Worm (Caenorhabditis elegans) whole organism, late embryonic: ENCODE measurements around the gene snt-1.

Source experiments
- C38D4.7 ChIP-seq: fragments of 200-800 bp; sonication (Bioruptor generic); optimal IDR thresholded peaks from 2 replicates; lab custom pipeline; 2018; ENCODE audit warnings: mild to moderate bottlenecking, missing genetic modification characterization, moderate library complexity, missing compliant biosample characterization
- T23F11.4 ChIP-seq: fragments of 200-800 bp; sonication (Bioruptor generic); optimal IDR thresholded peaks from 2 replicates; lab custom pipeline; 2018; ENCODE audit warnings: mild to moderate bottlenecking, missing genetic modification characterization, missing compliant biosample characterization
- ahr-1 ChIP-seq: sonication (generic microtip); optimal IDR thresholded peaks from 2 replicates; lab custom pipeline; 2016; ENCODE audit warnings: missing genetic modification characterization, missing compliant biosample characterization
- ceh-14 ChIP-seq: sonication (generic microtip); optimal IDR thresholded peaks from 2 replicates; lab custom pipeline; 2016; ENCODE audit warnings: missing genotype, missing genetic modification characterization, missing compliant biosample characterization
- ceh-18 ChIP-seq: sonication (generic microtip); optimal IDR thresholded peaks from 2 replicates; lab custom pipeline; 2016; ENCODE audit warnings: missing genetic modification characterization, missing compliant biosample characterization
- ceh-19 ChIP-seq: fragments of 200-800 bp; sonication (Bioruptor generic); optimal IDR thresholded peaks from 2 replicates; lab custom pipeline; 2018; ENCODE audit warnings: mild to moderate bottlenecking, missing genetic modification characterization, missing compliant biosample characterization
- ceh-24 ChIP-seq: sonication (generic microtip); optimal IDR thresholded peaks from 2 replicates; lab custom pipeline; 2016; ENCODE audit warnings: mild to moderate bottlenecking, missing genetic modification characterization, missing compliant biosample characterization
- ceh-30 ChIP-seq: fragments of 150-350 bp; optimal IDR thresholded peaks from 2 replicates; lab custom pipeline; 2014; ENCODE audit warnings: missing biosample characterization, missing genetic modification characterization
- ceh-31 ChIP-seq: sonication (generic microtip); optimal IDR thresholded peaks from 2 replicates; lab custom pipeline; 2016; ENCODE audit warnings: missing genetic modification characterization, missing compliant biosample characterization
- ceh-34 ChIP-seq: sonication (generic microtip); optimal IDR thresholded peaks from 2 replicates; lab custom pipeline; 2016; ENCODE audit warnings: mild to moderate bottlenecking, missing genetic modification characterization, missing compliant biosample characterization
- dmd-4 ChIP-seq: sonication (generic microtip); optimal IDR thresholded peaks from 2 replicates; lab custom pipeline; 2016; ENCODE audit warnings: borderline replicate concordance, missing genetic modification characterization, missing compliant biosample characterization
- dve-1 ChIP-seq: sonication (generic microtip); optimal IDR thresholded peaks from 2 replicates; lab custom pipeline; 2017; ENCODE audit warnings: antibody characterized with exemption, mild to moderate bottlenecking, missing genetic modification characterization, missing compliant biosample characterization
- elt-2 ChIP-seq: sonication (generic microtip); optimal IDR thresholded peaks from 2 replicates; lab custom pipeline; 2016; ENCODE audit warnings: missing genetic modification reagents, missing genetic modification characterization, missing compliant biosample characterization
- elt-4 ChIP-seq: sonication (generic microtip); optimal IDR thresholded peaks from 2 replicates; lab custom pipeline; 2016; ENCODE audit warnings: missing genetic modification characterization, missing compliant biosample characterization
- eyg-1 ChIP-seq: sonication (generic microtip); optimal IDR thresholded peaks from 2 replicates; lab custom pipeline; 2016; ENCODE audit warnings: missing genotype, missing genetic modification characterization, missing compliant biosample characterization
- fkh-6 ChIP-seq: sonication (generic microtip); optimal IDR thresholded peaks from 2 replicates; lab custom pipeline; 2016; ENCODE audit warnings: missing genetic modification characterization, missing compliant biosample characterization
- hlh-30 ChIP-seq: sonication (generic microtip); optimal IDR thresholded peaks from 2 replicates; lab custom pipeline; 2017; ENCODE audit warnings: antibody characterized with exemption, missing genetic modification characterization, missing compliant biosample characterization; ENCODE audit not compliant: insufficient read depth
- hlh-6 ChIP-seq: sonication (generic microtip); optimal IDR thresholded peaks from 2 replicates; lab custom pipeline; 2016; ENCODE audit warnings: missing genotype, missing genetic modification characterization, missing compliant biosample characterization
- hlh-8 ChIP-seq: sonication (generic microtip); optimal IDR thresholded peaks from 2 replicates; lab custom pipeline; 2016; ENCODE audit warnings: missing genotype, missing genetic modification characterization, missing compliant biosample characterization
- lim-6 ChIP-seq: sonication (generic microtip); optimal IDR thresholded peaks from 2 replicates; lab custom pipeline; 2016; ENCODE audit warnings: missing genetic modification characterization, missing compliant biosample characterization
- madf-2 ChIP-seq: sonication (generic microtip); optimal IDR thresholded peaks from 2 replicates; lab custom pipeline; 2017; ENCODE audit warnings: missing genetic modification characterization, missing compliant biosample characterization
- mec-3 ChIP-seq: sonication (generic microtip); optimal IDR thresholded peaks from 2 replicates; lab custom pipeline; 2016; ENCODE audit warnings: borderline replicate concordance, missing genetic modification characterization, missing compliant biosample characterization
- nfya-1 ChIP-seq: sonication (generic microtip); optimal IDR thresholded peaks from 2 replicates; lab custom pipeline; 2017; ENCODE audit warnings: missing genetic modification characterization, mild to moderate bottlenecking, missing compliant biosample characterization, antibody characterized with exemption, moderate library complexity
- nhr-11 ChIP-seq: fragments of 150-350 bp; optimal IDR thresholded peaks from 2 replicates; lab custom pipeline; 2014; ENCODE audit warnings: missing biosample characterization, missing genetic modification characterization
- nhr-232 ChIP-seq: sonication (generic microtip); optimal IDR thresholded peaks from 2 replicates; lab custom pipeline; 2016; ENCODE audit warnings: missing genetic modification characterization, missing compliant biosample characterization
- pat-9 ChIP-seq: fragments of 200-800 bp; sonication (Bioruptor generic); optimal IDR thresholded peaks from 2 replicates; lab custom pipeline; 2018; ENCODE audit warnings: mild to moderate bottlenecking, missing genetic modification characterization, moderate library complexity, missing compliant biosample characterization
- pha-4 ChIP-seq: fragments of 150-350 bp; optimal IDR thresholded peaks from 2 replicates; lab custom pipeline; 2018; ENCODE audit warnings: missing biosample characterization, missing genetic modification reagents, missing genetic modification characterization
- pros-1 ChIP-seq: fragments of 150-350 bp; optimal IDR thresholded peaks from 2 replicates; lab custom pipeline; 2014; ENCODE audit warnings: missing biosample characterization, missing genetic modification reagents, missing genetic modification characterization
- rnt-1 ChIP-seq: sonication (generic microtip); optimal IDR thresholded peaks from 2 replicates; lab custom pipeline; 2016; ENCODE audit warnings: missing genetic modification characterization, missing compliant biosample characterization
- sdc-2 ChIP-seq: sonication (generic microtip); optimal IDR thresholded peaks from 2 replicates; lab custom pipeline; 2016; ENCODE audit warnings: missing genotype, missing genetic modification characterization, missing compliant biosample characterization
- sox-2 ChIP-seq: fragments of 200-800 bp; sonication (Bioruptor generic); IDR thresholded peaks from 2 replicates; pipeline ENCODE4 v1.3.6; 2022; ENCODE audit warnings: missing genetic modification reagents, missing genetic modification characterization, missing compliant biosample characterization
- tbx-2 ChIP-seq: sonication (generic microtip); optimal IDR thresholded peaks from 2 replicates; lab custom pipeline; 2016; ENCODE audit warnings: missing genetic modification characterization, missing compliant biosample characterization
- unc-3 ChIP-seq, 2 experiments: fragments of 200-800 bp in 1 of 2; sonication (Bioruptor generic) in 1 of 2; sonication (generic microtip) in 1 of 2; conservative IDR thresholded peaks in 1 of 2; optimal IDR thresholded peaks in 1 of 2; 2 replicates each; pipeline versions ENCODE4 v1.3.6 to Lab custom; 2016 to 2022; ENCODE audit warnings: missing compliant biosample characterization in 2 of 2, missing genetic modification characterization in 2 of 2, missing genetic modification reagents in 1 of 2
- unc-42 ChIP-seq: sonication (generic microtip); optimal IDR thresholded peaks from 2 replicates; lab custom pipeline; 2016; ENCODE audit warnings: missing genotype, missing genetic modification characterization, missing compliant biosample characterization
- unc-55 ChIP-seq: sonication (generic microtip); optimal IDR thresholded peaks from 2 replicates; lab custom pipeline; 2017; ENCODE audit warnings: missing biosample characterization, missing genetic modification reagents, missing genetic modification characterization

Gene snt-1

DNA sequence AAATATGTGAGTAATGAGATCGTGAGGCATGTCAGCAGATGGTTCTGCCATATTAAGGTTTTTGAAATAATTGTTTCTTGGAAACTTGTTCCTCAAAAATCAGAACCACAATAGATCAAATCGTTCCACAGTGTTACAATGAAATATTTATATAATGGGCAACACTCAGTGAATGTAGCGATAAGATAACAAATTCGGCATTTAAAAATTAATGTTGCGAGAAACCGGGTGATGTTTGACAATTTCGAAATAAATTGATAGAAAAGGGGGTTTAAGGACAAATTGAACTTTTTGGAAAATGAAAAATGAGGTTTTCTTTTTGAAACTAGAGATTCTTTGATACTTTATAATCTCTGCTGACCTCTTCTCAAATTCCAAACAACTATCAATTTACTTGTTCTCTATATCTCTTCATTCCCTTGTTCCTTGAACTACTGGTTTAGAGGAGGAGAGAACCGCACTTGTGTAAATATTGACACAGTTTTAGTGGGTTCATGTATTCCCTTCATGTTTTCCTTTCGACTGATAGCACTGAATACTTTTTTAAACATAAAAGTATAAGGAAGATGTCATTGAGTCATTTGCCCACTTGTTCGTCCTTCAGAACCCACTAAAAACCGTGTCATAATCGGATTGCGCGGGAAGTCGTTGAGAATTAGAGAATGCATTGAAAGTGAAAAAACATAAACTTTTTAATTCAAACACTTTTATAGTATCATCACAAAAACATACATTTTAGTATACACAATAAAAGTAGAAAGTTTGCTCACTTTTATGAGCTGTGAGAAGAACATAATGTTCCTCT lies 26.2 kb downstream of the snt-1 start:
- TF ChIP-seq ceh-19 (GFP tag; lab: Kevin White, UChicago) (peak; percentile 4), ceh-34 (tag; lab: Kevin White, UChicago) (peak; percentile 77), hlh-6 (tag; lab: Kevin White, UChicago) (no peak), unc-3 (GFP tag; conservative IDR thresholded peaks at IDR 0.05; lab: Robert Waterston, UW) (no peak), unc-3 (tag; optimal IDR thresholded peaks at IDR 0.05; lab: Kevin White, UChicago) (no peak), elt-2 (tag; lab: Kevin White, UChicago) (peak; percentile 3)

DNA sequence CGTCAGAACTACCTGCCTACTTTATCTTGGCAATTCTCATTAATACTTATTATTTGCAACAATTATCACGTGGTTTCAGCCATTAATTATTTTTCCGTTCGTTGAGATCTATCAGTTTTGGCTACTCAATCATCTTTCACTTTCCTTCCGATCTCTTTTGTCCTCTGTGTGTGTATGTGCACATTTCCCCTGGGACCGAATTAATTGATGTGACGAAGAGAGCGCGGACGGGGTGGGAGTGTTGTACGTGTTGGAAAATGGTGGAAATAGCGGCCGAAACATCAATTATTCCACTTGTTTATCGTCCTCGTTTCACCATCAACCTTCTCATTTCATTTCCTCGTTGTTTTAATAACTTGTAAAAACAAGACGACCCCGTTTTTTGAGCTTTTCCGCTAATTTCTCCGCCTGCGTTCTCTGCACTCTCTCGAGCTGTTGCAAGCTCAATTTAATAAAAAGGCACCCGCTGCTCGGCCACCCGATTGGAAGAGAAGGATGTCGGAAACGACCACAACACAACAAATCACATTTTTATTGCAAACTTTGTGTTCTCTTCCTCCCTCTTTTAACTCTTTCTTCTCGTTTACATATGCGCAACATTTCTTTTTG lies 27.6 kb downstream of the snt-1 start:
- peak; percentile 97 for TF ChIP-seq unc-42 (tag; lab: Kevin White, UChicago)
- TF ChIP-seq unc-55 (GFP tag; lab: Kevin White, UChicago): peak; percentile 83
- TF ChIP-seq ceh-31 (tag; lab: Kevin White, UChicago): peak; percentile 53
- TF ChIP-seq sox-2 (GFP tag; lab: Robert Waterston, UW): peak; percentile 21; the same call in 1 of the 2 replicates
- no peak for TF ChIP-seq ceh-24
- TF ChIP-seq unc-3 (GFP tag; conservative IDR thresholded peaks at IDR 0.05; lab: Robert Waterston, UW): peak; percentile 84
- peak; percentile 96 for TF ChIP-seq unc-3 (tag; optimal IDR thresholded peaks at IDR 0.05; lab: Kevin White, UChicago)
- TF ChIP-seq lim-6 (tag; lab: Kevin White, UChicago): peak; percentile 18
- no peak for TF ChIP-seq pat-9 (tag; lab: Kevin White, UChicago)
- TF ChIP-seq ceh-19 (GFP tag; lab: Kevin White, UChicago): peak; percentile 0
- no peak for TF ChIP-seq mec-3
- TF ChIP-seq sdc-2: no peak
- no peak for TF ChIP-seq fkh-6 (tag; lab: Kevin White, UChicago)
- peak; percentile 61 for TF ChIP-seq ceh-14 (tag; lab: Kevin White, UChicago)
- no peak for TF ChIP-seq hlh-6 (tag; lab: Kevin White, UChicago)
- no peak for TF ChIP-seq dmd-4 (tag; lab: Kevin White, UChicago)
- no peak for TF ChIP-seq nhr-11 (tag; lab: Kevin White, UChicago)
- no peak for TF ChIP-seq elt-4 (tag; lab: Kevin White, UChicago)
- peak; percentile 5 for TF ChIP-seq tbx-2 (tag; lab: Kevin White, UChicago)
- no peak for TF ChIP-seq madf-2 (tag; lab: Kevin White, UChicago)
- TF ChIP-seq C38D4.7 (GFP tag; lab: Kevin White, UChicago): no peak
- no peak for TF ChIP-seq rnt-1 (tag; lab: Kevin White, UChicago)
- no peak for TF ChIP-seq nhr-232 (tag; lab: Kevin White, UChicago)

DNA sequence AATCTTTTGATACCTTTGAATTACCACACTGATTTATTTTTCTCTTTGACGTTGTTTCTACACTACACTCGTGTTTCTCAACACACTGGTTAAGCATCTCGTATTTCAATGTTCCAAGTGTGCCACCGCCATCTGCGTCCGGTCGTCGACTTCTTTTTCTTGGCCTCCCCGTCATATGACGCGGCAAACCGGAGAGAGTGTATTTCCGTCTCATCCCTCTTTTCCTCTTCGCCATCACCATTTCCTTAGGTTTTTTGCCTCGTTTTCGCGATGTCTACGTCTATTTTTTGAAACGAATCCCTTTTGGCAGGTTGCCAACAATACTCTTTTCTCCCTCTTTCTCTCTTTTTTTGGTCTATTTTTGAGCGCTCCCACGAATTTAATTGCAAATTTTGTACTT lies 28.2 kb downstream of the snt-1 start:
- TF ChIP-seq pha-4 (no peak), T23F11.4 (no peak), dve-1 (no peak), ceh-34 (tag; lab: Kevin White, UChicago) (peak; percentile 96), hlh-30 (tag; lab: Kevin White, UChicago) (peak; percentile 75), pros-1 (tag; lab: Kevin White, UChicago) (no peak), tbx-2 (tag; lab: Kevin White, UChicago) (peak; percentile 46), ceh-18 (peak; percentile 30), eyg-1 (tag; lab: Kevin White, UChicago) (peak; percentile 20), nfya-1 (tag; lab: Kevin White, UChicago) (peak; percentile 29)

DNA sequence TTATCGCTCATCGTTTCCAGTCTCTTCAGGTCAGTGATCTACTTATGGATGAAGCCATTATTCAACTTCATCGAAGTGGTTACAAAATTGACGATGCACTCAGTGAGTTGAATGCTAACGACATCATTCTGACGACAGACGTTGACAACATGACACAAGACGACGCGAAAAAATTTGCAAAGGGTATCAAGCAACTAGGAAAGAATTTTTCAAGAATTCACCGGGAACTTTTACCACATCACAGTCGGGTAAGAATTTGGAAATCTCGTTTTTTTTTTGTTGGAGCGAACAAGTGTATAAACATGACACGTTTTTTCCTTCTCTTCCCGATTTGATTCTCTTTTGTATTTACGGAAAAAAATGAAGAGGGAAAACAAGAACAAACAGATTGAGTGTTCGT lies 29.9 kb downstream of the snt-1 start:
- TF ChIP-seq ceh-30 (tag; lab: Kevin White, UChicago): no peak
- TF ChIP-seq dmd-4 (tag; lab: Kevin White, UChicago): no peak
- no peak for TF ChIP-seq sox-2 (GFP tag; lab: Robert Waterston, UW)
- no peak for TF ChIP-seq ahr-1 (tag; lab: Kevin White, UChicago)
- no peak for TF ChIP-seq nfya-1 (tag; lab: Kevin White, UChicago)
- TF ChIP-seq pat-9 (tag; lab: Kevin White, UChicago): no peak
- no peak for TF ChIP-seq sdc-2
- no peak for TF ChIP-seq hlh-8
- no peak for TF ChIP-seq elt-4 (tag; lab: Kevin White, UChicago)
- TF ChIP-seq hlh-30 (tag; lab: Kevin White, UChicago): no peak
